Worm (Caenorhabditis elegans): ENCODE results near the gene sri-30.
A peak's percentile ranks its signal among the peaks of the same experiment; 100 is the strongest.

sri-30 gene

DNA sequence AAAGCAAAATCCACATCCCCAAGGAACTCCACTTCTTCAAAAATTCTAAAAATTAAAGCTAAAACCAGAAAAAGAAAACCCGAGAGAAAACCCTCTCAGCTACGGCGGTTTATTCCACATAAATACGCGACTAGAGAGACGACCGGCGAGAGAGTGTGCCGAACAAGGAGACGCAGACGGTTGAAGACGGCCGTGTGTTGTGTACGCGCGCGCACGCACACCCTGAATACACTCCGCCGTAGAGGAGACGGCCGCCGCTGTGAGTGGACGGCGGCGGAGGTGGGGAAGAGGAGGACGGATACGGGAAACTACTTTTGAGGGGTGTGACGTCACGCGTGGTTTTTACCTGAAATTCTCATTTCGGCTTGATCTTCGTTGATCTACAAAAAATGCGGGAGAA lies 8.6 kb downstream of the sri-30 start:
- TF ChIP-seq aly-2 (tag; optimal IDR thresholded peaks at IDR 0.05) (no peak), unc-55 (GFP tag; optimal IDR thresholded peaks at IDR 0.05) (peak; percentile 36), dmd-4 (tag; optimal IDR thresholded peaks at IDR 0.05) (no peak), F13H6.1 (tag; optimal IDR thresholded peaks at IDR 0.05) (peak; percentile 19), ztf-1 (GFP tag; conservative IDR thresholded peaks at IDR 0.05) (no peak), nhr-23 (tag; optimal IDR thresholded peaks at IDR 0.05) (no peak)

DNA sequence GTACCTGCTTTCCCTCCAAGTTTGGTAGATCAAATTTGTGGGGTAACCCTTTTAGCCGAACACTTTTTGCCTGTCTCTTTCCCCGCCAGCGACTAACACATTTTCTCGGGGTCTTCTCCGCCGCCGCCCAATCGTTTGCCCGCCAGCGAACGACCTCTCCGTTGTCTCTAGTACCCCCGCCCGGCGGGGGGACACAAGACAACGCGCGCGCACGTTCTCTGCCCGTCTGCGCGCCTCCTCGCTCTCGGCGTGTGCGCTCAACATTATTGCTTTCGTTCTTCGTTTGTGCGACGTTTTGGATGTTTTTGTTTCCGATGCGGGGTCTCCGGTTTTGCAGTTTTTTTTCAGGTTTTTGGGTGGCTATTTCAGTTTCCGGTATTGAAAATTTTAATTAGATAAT lies 9.6 kb downstream of the sri-30 start:
- TF ChIP-seq crh-2 (tag; optimal IDR thresholded peaks at IDR 0.05) (peak; percentile 17), nhr-23 (tag; optimal IDR thresholded peaks at IDR 0.05) (no peak), unc-55 (GFP tag; optimal IDR thresholded peaks at IDR 0.05) (peak; percentile 25), ztf-1 (GFP tag; conservative IDR thresholded peaks at IDR 0.05) (no peak), Y55F3AM.14 (GFP tag; optimal IDR thresholded peaks at IDR 0.05) (no peak), ceh-82 (tag; optimal IDR thresholded peaks at IDR 0.05) (no peak), fos-1 (tag; optimal IDR thresholded peaks at IDR 0.05) (no peak), C34F6.9 (tag; optimal IDR thresholded peaks at IDR 0.05) (peak; percentile 35), nhr-129 (tag; optimal IDR thresholded peaks at IDR 0.05) (peak; percentile 26), sma-3 (GFP tag; optimal IDR thresholded peaks at IDR 0.05) (no peak), blmp-1 (tag; optimal IDR thresholded peaks at IDR 0.05; ENCODE audit: insufficient read depth) (no peak)

DNA sequence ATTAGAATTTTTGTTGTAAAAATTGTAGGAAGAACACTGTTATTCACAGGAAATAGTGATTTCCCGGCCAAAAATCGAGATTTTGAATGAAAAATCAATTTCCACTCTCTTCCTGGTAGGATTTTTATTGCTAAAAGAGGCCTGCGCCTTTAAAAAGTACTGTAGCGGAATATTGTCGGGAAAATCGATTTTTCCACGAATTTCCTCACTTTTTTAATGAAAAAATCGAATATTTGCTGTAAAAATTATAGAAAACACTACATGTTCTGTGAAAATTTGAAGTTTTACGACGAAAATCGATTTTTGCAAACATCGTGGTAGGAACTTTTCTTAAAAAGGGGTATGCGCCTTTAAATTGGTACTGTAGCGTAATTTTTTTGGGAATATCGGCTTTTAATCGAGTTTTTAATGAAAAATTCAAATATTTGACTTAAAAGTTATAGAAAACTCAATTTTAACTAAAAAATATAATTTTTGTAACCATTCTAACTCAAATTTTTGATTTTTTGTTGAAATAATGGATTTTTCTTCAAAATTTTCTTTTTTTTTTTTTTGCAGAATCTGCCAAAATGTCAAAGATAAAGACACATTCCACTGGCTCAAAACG lies 10.4 kb downstream of the sri-30 start, which contains the start of gene lin-8:
Gene lin-8 (plus strand): TSS at position 557 of the 607 bp plus-strand sequence.
- no peak for TF ChIP-seq skn-1 (tag; optimal IDR thresholded peaks at IDR 0.05)
- no peak for TF ChIP-seq ama-1 (optimal IDR thresholded peaks at IDR 0.05)
- no peak for TF ChIP-seq crh-2 (tag; optimal IDR thresholded peaks at IDR 0.05)
- TF ChIP-seq snpc-4 (tag; optimal IDR thresholded peaks at IDR 0.05): no peak
- TF ChIP-seq nhr-129 (tag; optimal IDR thresholded peaks at IDR 0.05): no peak
- no peak for TF ChIP-seq lsy-2 (tag; optimal IDR thresholded peaks at IDR 0.05)
- no peak for TF ChIP-seq sem-4 (tag; optimal IDR thresholded peaks at IDR 0.05)
- no peak for TF ChIP-seq nhr-77 (tag; optimal IDR thresholded peaks at IDR 0.05)
- no peak for TF ChIP-seq nhr-10 (tag; optimal IDR thresholded peaks at IDR 0.05)
- no peak for TF ChIP-seq nhr-21 (tag; optimal IDR thresholded peaks at IDR 0.05)

DNA sequence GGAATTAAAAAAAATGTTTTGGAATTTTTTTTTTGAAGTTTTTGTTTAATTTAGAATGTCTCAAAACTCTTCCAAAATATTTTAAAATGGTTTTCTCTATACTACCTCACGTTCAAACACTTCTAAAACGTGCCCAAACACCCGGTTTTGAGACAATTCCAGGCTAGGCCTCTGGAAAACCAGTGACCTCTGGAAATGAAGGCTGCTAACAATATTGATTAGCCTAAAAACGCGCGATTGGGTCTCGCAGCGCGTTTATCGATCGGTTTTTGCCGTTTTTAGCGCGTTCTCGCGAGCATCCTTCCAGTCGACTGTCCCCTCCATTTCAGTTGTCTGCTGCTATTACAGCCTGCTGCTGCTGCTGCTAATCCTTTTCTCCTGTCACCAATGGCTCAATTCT lies 14.8 kb downstream of the sri-30 start, which contains the start of gene Y25C1A.6:
Gene Y25C1A.6 (plus strand): TSS at position 301 of the 400 bp plus-strand sequence.
- TF ChIP-seq skn-1 (tag; optimal IDR thresholded peaks at IDR 0.05) (no peak), elt-3 (tag; optimal IDR thresholded peaks at IDR 0.05) (no peak), mbf-1 (tag; optimal IDR thresholded peaks at IDR 0.05) (no peak), nhr-6 (tag; optimal IDR thresholded peaks at IDR 0.05) (no peak), ztf-11 (tag; optimal IDR thresholded peaks at IDR 0.05) (no peak), R02D3.7 (tag; optimal IDR thresholded peaks at IDR 0.05) (no peak), aly-2 (tag; optimal IDR thresholded peaks at IDR 0.05) (no peak), ama-1 (optimal IDR thresholded peaks at IDR 0.05) (no peak), nhr-11 (tag; optimal IDR thresholded peaks at IDR 0.05) (no peak), Y55F3AM.14 (GFP tag; optimal IDR thresholded peaks at IDR 0.05) (no peak)

DNA sequence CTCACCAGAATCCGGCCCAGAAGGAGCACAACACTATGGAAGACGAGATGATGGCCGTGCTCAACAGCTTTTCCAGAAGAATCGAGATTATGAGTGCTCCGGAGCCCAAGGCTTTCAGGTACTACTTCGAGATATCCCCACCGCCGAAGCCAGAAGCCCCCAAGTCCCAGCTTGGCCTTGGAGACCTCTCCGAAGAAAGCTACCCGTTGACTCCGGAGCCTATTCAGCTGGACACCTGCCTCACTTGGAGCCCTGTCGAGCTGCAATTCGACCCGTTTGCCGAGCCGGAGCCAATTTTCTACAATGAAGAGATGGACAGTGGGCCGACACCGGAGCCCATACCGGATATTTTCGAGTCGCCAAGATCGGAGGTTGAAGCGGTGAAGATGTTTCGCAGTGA lies 15.6 kb downstream of the sri-30 start:
- TF ChIP-seq nhr-77 (tag; optimal IDR thresholded peaks at IDR 0.05) (no peak), sma-3 (GFP tag; optimal IDR thresholded peaks at IDR 0.05) (no peak), C34F6.9 (tag; optimal IDR thresholded peaks at IDR 0.05) (no peak), nhr-6 (tag; optimal IDR thresholded peaks at IDR 0.05) (no peak), lin-11 (tag; optimal IDR thresholded peaks at IDR 0.05) (no peak), ceh-82 (tag; optimal IDR thresholded peaks at IDR 0.05) (no peak), nhr-23 (tag; optimal IDR thresholded peaks at IDR 0.05) (no peak)

DNA sequence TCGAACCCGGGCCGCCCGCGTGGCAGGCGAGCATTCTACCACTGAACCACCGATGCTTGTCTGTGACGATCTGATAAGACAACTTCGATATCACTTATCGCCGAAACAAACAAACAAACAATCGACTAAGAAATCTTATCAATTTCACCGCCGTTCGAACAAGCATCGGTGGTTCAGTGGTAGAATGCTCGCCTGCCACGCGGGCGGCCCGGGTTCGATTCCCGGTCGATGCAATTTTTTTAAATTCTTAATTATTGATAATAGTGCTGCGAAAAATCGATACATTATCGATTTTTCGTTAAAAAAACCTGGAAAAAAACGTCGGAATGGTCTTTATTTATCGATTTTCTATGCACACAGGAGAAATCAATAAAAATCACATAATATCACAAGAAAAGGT lies 16.2 kb downstream of the sri-30 start:
- TF ChIP-seq zag-1 (tag; optimal IDR thresholded peaks at IDR 0.05) (no peak), gmeb-1 (tag; optimal IDR thresholded peaks at IDR 0.05) (peak; percentile 3), unc-62 (GFP tag; optimal IDR thresholded peaks at IDR 0.05) (no peak), nhr-77 (tag; optimal IDR thresholded peaks at IDR 0.05) (no peak), crh-2 (tag; optimal IDR thresholded peaks at IDR 0.05) (peak; percentile 71), fos-1 (tag; optimal IDR thresholded peaks at IDR 0.05) (peak; percentile 8), sma-3 (GFP tag; optimal IDR thresholded peaks at IDR 0.05) (peak; percentile 45), lsy-2 (tag; optimal IDR thresholded peaks at IDR 0.05) (peak in 1 of 2 experiments; percentile 42)

Measured in whole organism, L2 larva.